Fruit fly (Drosophila melanogaster): Measurements from ENCODE around the gene Aven.

The Aven gene

DNA sequence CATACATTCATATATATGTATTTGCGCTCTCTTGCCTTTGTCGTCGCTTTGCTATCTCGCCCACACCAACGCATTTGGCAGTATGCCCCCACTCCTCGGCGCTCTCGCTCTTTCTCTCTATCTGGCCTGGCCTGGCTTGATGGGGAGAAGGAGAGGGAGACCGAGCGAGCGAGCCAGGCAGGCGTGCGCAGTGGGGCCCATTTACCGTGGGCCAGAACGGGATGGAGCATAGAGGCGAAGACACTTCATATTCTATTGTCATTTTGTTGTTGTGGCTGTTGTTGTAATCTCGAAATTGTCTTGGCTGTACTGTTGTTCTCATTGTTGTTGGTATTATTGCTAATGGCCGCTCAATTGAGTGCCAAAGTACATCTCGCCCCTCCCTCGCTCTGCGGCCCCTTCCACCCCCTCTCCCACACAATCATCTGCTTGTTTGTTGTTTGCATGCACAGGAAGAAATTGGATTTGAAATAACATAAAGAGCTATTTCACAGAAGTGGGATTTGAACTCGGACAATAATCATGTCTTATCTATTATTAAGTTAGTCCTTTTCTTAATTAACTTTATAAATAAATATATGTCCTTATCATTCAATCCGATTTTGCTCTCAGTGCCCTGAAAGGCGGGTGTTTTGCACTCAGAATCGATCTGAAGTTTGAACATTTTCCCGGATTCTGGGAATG, 35.8 kb upstream of the Aven start (continued):
- TF ChIP-seq CG8388 (GFP tag; optimal IDR thresholded peaks at IDR 0.05) (peak; percentile 90), bigmax (GFP tag; optimal IDR thresholded peaks at IDR 0.05) (peak; percentile 5), CG15073 (GFP tag; optimal IDR thresholded peaks at IDR 0.05) (peak; percentile 54), sd (tag; optimal IDR thresholded peaks at IDR 0.05) (peak; percentile 54), unpg (GFP tag; optimal IDR thresholded peaks at IDR 0.05) (peak; percentile 91), fd64A (GFP tag; optimal IDR thresholded peaks at IDR 0.05) (peak; percentile 74), CG13424 (tag; optimal IDR thresholded peaks at IDR 0.05) (peak; percentile 90), CG14050 (GFP tag; IDR thresholded peaks at IDR 0.05) (peak; percentile 87), dati (GFP tag; IDR thresholded peaks at IDR 0.05) (peak; percentile 82), CG4707 (GFP tag; optimal IDR thresholded peaks at IDR 0.05) (peak; percentile 59), knrl (GFP tag; IDR thresholded peaks at IDR 0.05; ENCODE audit: partially characterized antibody) (no peak; the same call in 2 of the 3 replicates), br (optimal IDR thresholded peaks at IDR 0.05) (no peak), Kr (GFP tag; optimal IDR thresholded peaks at IDR 0.05) (no peak), CG7556 (GFP tag; optimal IDR thresholded peaks at IDR 0.05) (peak; percentile 90), hth (optimal IDR thresholded peaks at IDR 0.05) (no peak), pan (optimal IDR thresholded peaks at IDR 0.05) (no peak), pan (GFP tag; optimal IDR thresholded peaks at IDR 0.05 in 1 of 2, IDR thresholded peaks at IDR 0.05 in 1 of 2) (peak in 1 of 2 experiments; percentile 93), Gsc (GFP tag; IDR thresholded peaks at IDR 0.05) (no peak), Dfd (GFP tag; optimal IDR thresholded peaks at IDR 0.05) (no peak), unc-4 (GFP tag; IDR thresholded peaks at IDR 0.05; ENCODE audit: partially characterized antibody) (0 out of 2 replicates have a peak, but pooled peaks have one; percentile 33), tio (GFP tag; optimal IDR thresholded peaks at IDR 0.05) (peak; percentile 90), CG7271 (tag; optimal IDR thresholded peaks at IDR 0.05) (no peak), CG8944 (GFP tag; optimal IDR thresholded peaks at IDR 0.05) (peak; percentile 23), CG11247 (GFP tag; IDR thresholded peaks at IDR 0.05) (peak; percentile 93), CG42726 (GFP tag; IDR thresholded peaks at IDR 0.05; ENCODE audit: partially characterized antibody) (no peak), B-H2 (GFP tag; optimal IDR thresholded peaks at IDR 0.05) (no peak), CG11695 (GFP tag; IDR thresholded peaks at IDR 0.05) (peak; percentile 89), Nf-YC (tag; optimal IDR thresholded peaks at IDR 0.05) (peak; percentile 9), sens-2 (GFP tag; IDR thresholded peaks at IDR 0.05) (peak; percentile 76), CG12942 (GFP tag; optimal IDR thresholded peaks at IDR 0.05) (peak; percentile 84), Taf1 (GFP tag; IDR thresholded peaks at IDR 0.05) (peak; percentile 78), CG7963 (GFP tag; IDR thresholded peaks at IDR 0.05; ENCODE audit: partially characterized antibody) (no peak), CG30403 (GFP tag; optimal IDR thresholded peaks at IDR 0.05) (peak; percentile 92), run (tag; optimal IDR thresholded peaks at IDR 0.05) (peak; percentile 44), Chrac-16 (GFP tag; optimal IDR thresholded peaks at IDR 0.05) (peak; percentile 87), zfh2 (GFP tag; optimal IDR thresholded peaks at IDR 0.05) (peak; percentile 66), oc (tag; optimal IDR thresholded peaks at IDR 0.05) (peak; percentile 71), CG31365 (tag; optimal IDR thresholded peaks at IDR 0.05) (peak; percentile 53), maf-S (GFP tag; optimal IDR thresholded peaks at IDR 0.05) (peak; percentile 43), CG6683 (GFP tag; optimal IDR thresholded peaks at IDR 0.05) (peak; percentile 46), sens (GFP tag) (peak; percentile 91), stwl (tag; optimal IDR thresholded peaks at IDR 0.05) (peak; percentile 37), grn (GFP tag; optimal IDR thresholded peaks at IDR 0.05) (peak; percentile 57), ham (GFP tag; IDR thresholded peaks at IDR 0.05) (peak; percentile 70), CG11723 (GFP tag; optimal IDR thresholded peaks at IDR 0.05) (peak; percentile 67), Oli (tag; optimal IDR thresholded peaks at IDR 0.05) (peak; percentile 90), jing (GFP tag; optimal IDR thresholded peaks at IDR 0.05) (peak; percentile 85), dpn (GFP tag; optimal IDR thresholded peaks at IDR 0.05) (peak; percentile 73 to 90), CG3838 (GFP tag; optimal IDR thresholded peaks at IDR 0.05) (peak; percentile 58), pzg (GFP tag; optimal IDR thresholded peaks at IDR 0.05) (no peak)
